Fruit fly (Drosophila melanogaster): ENCODE measurements around the gene NijC.

- no peak for TF ChIP-seq ttk (optimal IDR thresholded peaks at IDR 0.05)
- no peak for TF ChIP-seq insv (optimal IDR thresholded peaks at IDR 0.05)
These were observed 2.4 kb upstream of the NijC start, which contains the start of gene CG31347 for dm6 chr3R:12692497-12692896.
